Fruit fly (Drosophila melanogaster) whole organism: ENCODE results near the gene CG4972.

ENCODE experiments used
- CG8478 ChIP-seq: fragments of >200 bp; optimal IDR thresholded peaks from 2 replicates; lab custom pipeline; 2018; ENCODE audit warnings: inconsistent platforms
- Dll ChIP-seq: fragments of >200 bp; optimal IDR thresholded peaks from 2 replicates; lab custom pipeline; 2017
- EcR ChIP-seq, 2 experiments: fragments of >200 bp; optimal IDR thresholded peaks; 2 replicates each; lab custom pipeline; 2017; ENCODE audit warnings: missing biosample characterization in 2 of 2, missing genetic modification characterization in 2 of 2, missing genetic modification reagents in 2 of 2
- pan ChIP-seq: fragments of >200 bp; optimal IDR thresholded peaks from 2 replicates; lab custom pipeline; 2017
- psq ChIP-seq: fragments of >200 bp; optimal IDR thresholded peaks from 2 replicates; lab custom pipeline; 2017
- usp ChIP-seq: fragments of >200 bp; optimal IDR thresholded peaks from 2 replicates; lab custom pipeline; 2017; ENCODE audit warnings: missing biosample characterization, missing genetic modification characterization, mixed read lengths

- TF ChIP-seq usp (GFP tag; lab: Kevin White, UChicago) (no peak), CG8478 (lab: Kevin White, UChicago) (no peak), pan (lab: Kevin White, UChicago) (no peak), Dll (no peak), psq (lab: Kevin White, UChicago) (no peak), EcR (GFP tag; optimal IDR thresholded peaks at IDR 0.05; lab: Kevin White, UChicago) (no peak)
Measured at dm6 chr2L:10320174-10320775, 5.7 kb downstream of the CG4972 start.
